Worm (Caenorhabditis elegans): Measurements from ENCODE around the gene srx-54.

The srx-54 gene

ce11 chrV:16987035-16987434 lies 12.0 kb downstream of the srx-54 start, which contains the start of gene Y102A5C.40:
Gene Y102A5C.40, minus strand, starts transcription at chrV:16987135.
- TF ChIP-seq F57A8.1 (GFP tag; optimal IDR thresholded peaks at IDR 0.05), result no peak
- no peak for TF ChIP-seq aptf-2 (GFP tag; conservative IDR thresholded peaks at IDR 0.05)
- TF ChIP-seq Y95B8A.8 (GFP tag; IDR thresholded peaks at IDR 0.05), result no peak
- no peak for TF ChIP-seq ztf-3 (GFP tag; optimal IDR thresholded peaks at IDR 0.05)

ce11 chrV:16987783-16988182 lies 12.8 kb downstream of the srx-54 start:
- TF ChIP-seq F10E7.11 (tag; optimal IDR thresholded peaks at IDR 0.05) (no peak), rcor-1 (GFP tag; IDR thresholded peaks at IDR 0.05) (no peak), ekl-4 (GFP tag; IDR thresholded peaks at IDR 0.05) (no peak), sea-2 (GFP tag; IDR thresholded peaks at IDR 0.05) (no peak), lin-35 (GFP tag; optimal IDR thresholded peaks at IDR 0.05) (no peak), K12H6.12 (tag; optimal IDR thresholded peaks at IDR 0.05) (no peak), ceh-40 (GFP tag; IDR thresholded peaks at IDR 0.05) (no peak), cebp-1 (GFP tag; IDR thresholded peaks at IDR 0.05) (no peak), cebp-1 (tag; optimal IDR thresholded peaks at IDR 0.05) (no peak), sptf-2 (GFP tag; optimal IDR thresholded peaks at IDR 0.05) (no peak)

- TF ChIP-seq repo-1 (tag; optimal IDR thresholded peaks at IDR 0.05) (no peak), mel-28 (tag; optimal IDR thresholded peaks at IDR 0.05; ENCODE audit: borderline replicate concordance) (no peak), B0261.1 (tag; optimal IDR thresholded peaks at IDR 0.05) (no peak), Y79H2A.3 (GFP tag; conservative IDR thresholded peaks at IDR 0.05) (no peak), F49E8.2 (tag; optimal IDR thresholded peaks at IDR 0.05; ENCODE audit: insufficient read depth) (no peak), lag-1 (GFP tag; IDR thresholded peaks at IDR 0.05) (no peak), dpl-1 (GFP tag; optimal IDR thresholded peaks at IDR 0.05) (no peak)
These were observed 13.6 kb downstream of the srx-54 start, which contains the start of gene Y102A5C.27 for ce11 chrV:16988614-16989013. Gene Y102A5C.27, minus strand, starts transcription at chrV:16988714.

ce11 chrV:16991734-16992133 lies 16.7 kb downstream of the srx-54 start, which contains the start of gene srz-95:
Gene srz-95, plus strand, starts transcription at chrV:16992034.
- TF ChIP-seq F10E7.11 (tag; optimal IDR thresholded peaks at IDR 0.05) (no peak), ceh-27 (GFP tag; optimal IDR thresholded peaks at IDR 0.05) (no peak), F55B11.4 (tag; optimal IDR thresholded peaks at IDR 0.05; ENCODE audit: borderline replicate concordance, insufficient read depth) (no peak), nfya-1 (tag; optimal IDR thresholded peaks at IDR 0.05; ENCODE audit: borderline replicate concordance, insufficient read depth) (no peak), F49E8.2 (tag; optimal IDR thresholded peaks at IDR 0.05; ENCODE audit: insufficient read depth) (no peak), ets-4 (GFP tag; optimal IDR thresholded peaks at IDR 0.05) (no peak)

ce11 chrV:16992383-16992782 lies 17.4 kb downstream of the srx-54 start:
- TF ChIP-seq ceh-58 (GFP tag; IDR thresholded peaks at IDR 0.05) (no peak), zfh-2 (GFP tag; conservative IDR thresholded peaks at IDR 0.05) (peak; percentile 67), C17E4.6 (GFP tag; IDR thresholded peaks at IDR 0.05) (no peak), ccch-3 (GFP tag; optimal IDR thresholded peaks at IDR 0.05) (no peak), nfyb-1 (GFP tag; IDR thresholded peaks at IDR 0.05) (no peak)

ce11 chrV:17000204-17000603 lies 25.2 kb downstream of the srx-54 start, which contains the start of gene str-217:
Gene str-217, minus strand, starts transcription at chrV:17000304.
- no peak for TF ChIP-seq sptf-2 (GFP tag; optimal IDR thresholded peaks at IDR 0.05)
